Worm (Caenorhabditis elegans) whole organism, L4/young adult: ENCODE measurements around the gene nhr-183.

Experiments used
- W03F9.2 ChIP-seq: fragments of 150-350 bp; optimal IDR thresholded peaks from 2 replicates; lab custom pipeline; 2014; ENCODE audit warnings: missing biosample characterization, missing genetic modification characterization
- him-1 ChIP-seq: sonication (generic microtip); optimal IDR thresholded peaks from 2 replicates; lab custom pipeline; 2016; ENCODE audit warnings: missing genotype, missing genetic modification reagents, missing genetic modification characterization, missing compliant biosample characterization

ce11 chrV:2277260-2277659 is 12.8 kb upstream of the nhr-183 start:
- TF ChIP-seq W03F9.2 (tag; lab: Kevin White, UChicago) (no peak), him-1 (tag; lab: Kevin White, UChicago) (no peak)
